Fruit fly (Drosophila melanogaster): Measurements from ENCODE around the gene Jhbp1.

DNA sequence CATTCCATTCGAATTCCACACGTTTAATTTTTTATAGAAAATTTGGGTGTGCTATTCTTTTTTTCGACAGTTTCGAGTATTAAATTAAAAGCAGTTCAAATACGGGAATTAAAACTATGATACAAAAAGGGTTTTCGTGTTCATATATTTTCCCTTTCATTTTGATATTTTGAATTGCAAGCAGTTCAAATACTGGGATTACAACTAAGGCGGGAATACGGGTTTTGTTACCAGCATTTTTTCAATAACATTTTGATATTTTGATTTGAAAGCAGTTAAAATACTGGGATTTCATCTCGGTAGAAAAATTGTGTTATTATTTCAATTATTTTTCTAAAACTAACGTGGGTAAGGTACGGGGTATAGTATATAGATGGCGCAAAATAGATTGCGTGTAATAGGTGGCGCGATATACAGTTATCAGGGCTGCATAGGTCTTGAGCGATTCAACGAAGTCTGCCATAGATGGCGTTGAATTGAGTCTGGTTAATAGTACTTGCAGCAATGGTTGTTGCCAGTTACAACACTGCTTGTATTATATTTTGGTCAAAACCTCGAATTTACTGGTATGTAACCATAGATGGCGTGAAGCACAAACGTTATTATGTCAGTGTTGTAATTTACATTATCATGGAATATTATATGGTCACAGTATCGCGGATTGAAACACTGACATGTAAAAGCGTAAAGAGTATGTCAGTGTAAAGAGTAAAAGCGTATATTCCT lies 5.3 kb downstream of the Jhbp1 start:
- TF ChIP-seq Met (GFP tag; optimal IDR thresholded peaks at IDR 0.05) = no peak
- no peak for TF ChIP-seq svp (GFP tag)
- TF ChIP-seq CG34406 (GFP tag; optimal IDR thresholded peaks at IDR 0.05) = no peak
- no peak for TF ChIP-seq CG6854 (GFP tag; optimal IDR thresholded peaks at IDR 0.05)

Measured in whole organism, prepupa.